Fruit fly (Drosophila melanogaster): ENCODE data around the gene CG12011.

CG12011 gene

dm6 chr3L:1740129-1740975 lies 45.9 kb downstream of the CG12011 start (continued):
- TF ChIP-seq nom (GFP tag; optimal IDR thresholded peaks at IDR 0.05) (no peak), hkb (optimal IDR thresholded peaks at IDR 0.05) (no peak), hkb (GFP tag; IDR thresholded peaks at IDR 0.05) (peak; percentile 52), Side (GFP tag; optimal IDR thresholded peaks at IDR 0.05) (peak; percentile 23), CG11247 (GFP tag; IDR thresholded peaks at IDR 0.05) (peak; percentile 71), org-1 (GFP tag; optimal IDR thresholded peaks at IDR 0.05) (peak; percentile 31), CG1529 (GFP tag; optimal IDR thresholded peaks at IDR 0.05) (no peak), CG31365 (tag; optimal IDR thresholded peaks at IDR 0.05) (no peak), CG12769 (tag; optimal IDR thresholded peaks at IDR 0.05) (peak; percentile 84), gcm2 (GFP tag; optimal IDR thresholded peaks at IDR 0.05) (peak; percentile 39), unc-4 (GFP tag; IDR thresholded peaks at IDR 0.05; ENCODE audit: partially characterized antibody) (no peak), tap (tag; optimal IDR thresholded peaks at IDR 0.05) (peak; percentile 72), unpg (GFP tag; optimal IDR thresholded peaks at IDR 0.05) (peak; percentile 64), CG12942 (GFP tag; optimal IDR thresholded peaks at IDR 0.05) (peak; percentile 54), Tbp (GFP tag; optimal IDR thresholded peaks at IDR 0.05) (no peak), Rx (GFP tag; IDR thresholded peaks at IDR 0.05) (peak; percentile 74), CG10565 (GFP tag; optimal IDR thresholded peaks at IDR 0.05) (no peak), wor (GFP tag; IDR thresholded peaks at IDR 0.05) (peak; percentile 40; the same call in 1 of the 2 replicates), CG7372 (GFP tag; IDR thresholded peaks at IDR 0.05) (peak; percentile 58), CG3065 (GFP tag; optimal IDR thresholded peaks at IDR 0.05) (no peak), E2f2 (GFP tag; IDR thresholded peaks at IDR 0.05) (peak; percentile 62), Rfx (GFP tag; IDR thresholded peaks at IDR 0.05) (peak; percentile 87), CG5180 (GFP tag; optimal IDR thresholded peaks at IDR 0.05) (no peak), br (optimal IDR thresholded peaks at IDR 0.05) (no peak), CG2875 (GFP tag; optimal IDR thresholded peaks at IDR 0.05) (no peak), CG17568 (GFP tag; optimal IDR thresholded peaks at IDR 0.05) (no peak), eyg (GFP tag; optimal IDR thresholded peaks at IDR 0.05) (peak; percentile 6), repo (GFP tag; optimal IDR thresholded peaks at IDR 0.05) (no peak), gsb-n (tag; optimal IDR thresholded peaks at IDR 0.05) (no peak), B-H2 (GFP tag; optimal IDR thresholded peaks at IDR 0.05) (no peak), Xrp1 (GFP tag; IDR thresholded peaks at IDR 0.05) (peak; percentile 63), CG11085 (GFP tag; IDR thresholded peaks at IDR 0.05) (peak; percentile 67; the same call in 1 of the 2 replicates), CG9932 (GFP tag; IDR thresholded peaks at IDR 0.05) (peak; percentile 63), fd102C (GFP tag; optimal IDR thresholded peaks at IDR 0.05) (no peak), tin (GFP tag; optimal IDR thresholded peaks at IDR 0.05) (no peak), fd96Cb (tag; optimal IDR thresholded peaks at IDR 0.05) (no peak), CG4282 (GFP tag; optimal IDR thresholded peaks at IDR 0.05) (no peak), CG10209 (GFP tag; optimal IDR thresholded peaks at IDR 0.05) (peak; percentile 62), Hey (tag; optimal IDR thresholded peaks at IDR 0.05) (no peak), CG13424 (tag; optimal IDR thresholded peaks at IDR 0.05) (peak; percentile 76), maf-S (GFP tag; optimal IDR thresholded peaks at IDR 0.05) (peak; percentile 48), sens (GFP tag) (peak; percentile 86), nau (GFP tag; optimal IDR thresholded peaks at IDR 0.05) (no peak), da (GFP tag; optimal IDR thresholded peaks at IDR 0.05) (no peak), ato (GFP tag; IDR thresholded peaks at IDR 0.05; ENCODE audit: partially characterized antibody) (no peak), CG4820 (GFP tag; optimal IDR thresholded peaks at IDR 0.05) (no peak), jigr1 (GFP tag; IDR thresholded peaks at IDR 0.05) (peak; percentile 47; the same call in 2 of the 3 replicates), CG11723 (GFP tag; optimal IDR thresholded peaks at IDR 0.05) (peak; percentile 39), CG14667 (GFP tag; IDR thresholded peaks at IDR 0.05) (peak; percentile 43; the same call in 1 of the 2 replicates), Dad (GFP tag; optimal IDR thresholded peaks at IDR 0.05) (no peak)
